Worm (Caenorhabditis elegans) whole organism, L1 larva: Measurements from ENCODE around the gene nsun-5.
"Not testable (repeated sequence)": the region's sequence is repeated elsewhere in the genome, so short reads cannot be mapped to it uniquely, and the experiment has no call there.

ENCODE experiments used
- ceh-82 ChIP-seq, 3 experiments: fragments of 150-350 bp in 1 of 3; sonication (generic microtip) in 2 of 3; optimal IDR thresholded peaks; 2 replicates each; lab custom pipeline; 2014 to 2017; ENCODE audit warnings: missing biosample characterization in 3 of 3, missing genetic modification characterization in 3 of 3
- egl-13 ChIP-seq: sonication (generic microtip); optimal IDR thresholded peaks from 2 replicates; lab custom pipeline; 2016; ENCODE audit warnings: missing genotype, missing genetic modification reagents, missing genetic modification characterization, missing compliant biosample characterization
- lin-35 ChIP-seq, 2 experiments: fragments of 150-350 bp; optimal IDR thresholded peaks; 2 replicates each; lab custom pipeline; 2014; ENCODE audit warnings: missing biosample characterization in 2 of 2, missing genetic modification characterization in 2 of 2, missing genetic modification reagents in 2 of 2
- mep-1 ChIP-seq: fragments of 150-350 bp; optimal IDR thresholded peaks from 2 replicates; lab custom pipeline; 2014; ENCODE audit warnings: missing biosample characterization, missing genetic modification characterization
- nhr-28 ChIP-seq: fragments of 150-350 bp; optimal IDR thresholded peaks from 2 replicates; lab custom pipeline; 2014; ENCODE audit warnings: missing biosample characterization, missing genetic modification characterization
- snpc-4 ChIP-seq: fragments of 150-350 bp; optimal IDR thresholded peaks from 2 replicates; lab custom pipeline; 2014; ENCODE audit warnings: missing biosample characterization, missing genetic modification characterization
- ztf-4 ChIP-seq: fragments of 150-350 bp; optimal IDR thresholded peaks from 2 replicates; lab custom pipeline; 2014; ENCODE audit warnings: missing biosample characterization, missing genetic modification characterization

DNA sequence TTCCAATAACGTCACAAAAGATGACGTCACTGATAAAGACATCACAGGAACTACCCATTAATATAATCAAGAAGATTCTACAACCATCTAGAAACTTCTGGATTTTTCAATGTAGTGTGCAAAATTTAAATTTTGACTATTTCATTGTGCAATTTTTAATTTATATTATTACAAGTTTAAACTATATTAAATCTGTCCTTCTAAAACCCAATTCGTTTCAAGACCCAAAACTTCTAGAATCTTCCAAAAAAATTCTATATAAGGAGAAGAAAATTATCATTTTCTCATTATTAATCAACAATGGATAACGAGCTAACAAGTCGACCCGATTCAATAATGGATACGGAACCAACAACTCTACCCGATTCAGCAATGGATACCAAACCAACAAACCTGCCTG is 23.2 kb downstream of the nsun-5 start, which contains the start of gene Y53F4B.7:
- TF ChIP-seq ztf-4 (tag; lab: Kevin White, UChicago); nhr-28 (tag; lab: Kevin White, UChicago); mep-1 (tag; lab: Kevin White, UChicago); egl-13 (tag; lab: Kevin White, UChicago); ceh-82 (tag; optimal IDR thresholded peaks at IDR 0.05; lab: Kevin White, UChicago); lin-35 (GFP tag; optimal IDR thresholded peaks at IDR 0.05; lab: Kevin White, UChicago); snpc-4: not testable (repeated sequence)
